Worm (Caenorhabditis elegans) whole organism, mixed stage, embryonic: ENCODE data around the gene B0454.26.

ENCODE experiments used
- elt-3 ChIP-seq: fragments of 150-350 bp; optimal IDR thresholded peaks from 2 replicates; lab custom pipeline; 2014; ENCODE audit warnings: missing biosample characterization, missing genetic modification characterization
- mep-1 ChIP-seq: fragments of 150-350 bp; optimal IDR thresholded peaks from 2 replicates; lab custom pipeline; 2017; ENCODE audit warnings: missing biosample characterization, missing genetic modification reagents, missing genetic modification characterization, inconsistent platforms
- nhr-28 ChIP-seq: fragments of 150-350 bp; optimal IDR thresholded peaks from 2 replicates; lab custom pipeline; 2014; ENCODE audit warnings: missing biosample characterization, missing genetic modification characterization
- pha-4 ChIP-seq: fragments of 150-350 bp; optimal IDR thresholded peaks from 2 replicates; lab custom pipeline; 2018; ENCODE audit warnings: missing biosample characterization, missing genetic modification reagents, missing genetic modification characterization
- zip-8 ChIP-seq: fragments of 150-350 bp; optimal IDR thresholded peaks from 2 replicates; lab custom pipeline; 2014; ENCODE audit warnings: missing biosample characterization, missing genetic modification characterization
- ztf-11 ChIP-seq: fragments of 150-350 bp; optimal IDR thresholded peaks from 2 replicates; lab custom pipeline; 2014; ENCODE audit warnings: missing biosample characterization, missing genetic modification characterization

DNA sequence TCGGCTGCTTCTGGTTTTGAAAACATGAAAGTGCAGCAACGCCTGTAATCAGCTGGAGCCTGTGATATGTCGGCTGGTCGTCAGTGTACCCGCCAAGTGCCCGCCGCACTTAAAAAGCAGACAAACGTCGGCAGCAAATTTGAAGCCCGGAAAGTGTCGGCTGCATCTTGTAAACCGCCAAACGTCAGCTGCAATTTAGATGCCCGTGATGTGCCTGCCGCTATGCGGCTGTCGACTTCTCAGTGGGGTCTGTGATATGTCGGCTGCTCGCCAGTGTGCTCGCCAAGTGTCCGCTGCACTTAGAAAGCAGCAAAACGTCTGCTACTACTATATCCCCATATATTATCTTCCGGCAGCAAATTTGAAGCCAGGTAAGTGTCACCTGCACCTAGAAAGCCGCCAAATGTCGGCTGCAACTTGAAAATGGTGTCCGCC, 51.2 kb downstream of the B0454.26 start:
- TF ChIP-seq zip-8 (tag; lab: Kevin White, UChicago) (no peak), ztf-11 (tag; lab: Kevin White, UChicago) (no peak), elt-3 (tag; lab: Kevin White, UChicago) (no peak), nhr-28 (no peak), mep-1 (no peak), pha-4 (no peak)
